Worm (Caenorhabditis elegans) whole organism, L1 larva: ENCODE measurements around the gene K08E7.6.

Experiments
- C16A3.4 ChIP-seq: fragments of 150-350 bp; optimal IDR thresholded peaks from 2 replicates; lab custom pipeline; 2014; ENCODE audit warnings: missing biosample characterization, missing genetic modification characterization
- F16B12.6 ChIP-seq: fragments of 150-350 bp; optimal IDR thresholded peaks from 2 replicates; lab custom pipeline; 2014; ENCODE audit warnings: missing biosample characterization, missing genetic modification characterization
- Y116A8C.19 ChIP-seq: sonication (generic microtip); optimal IDR thresholded peaks from 2 replicates; lab custom pipeline; 2016; ENCODE audit warnings: missing compliant biosample characterization, missing genetic modification characterization, borderline replicate concordance
- alr-1 ChIP-seq: fragments of 200-800 bp; sonication (Bioruptor generic); optimal IDR thresholded peaks from 2 replicates; lab custom pipeline; 2018; ENCODE audit warnings: borderline replicate concordance, mild to moderate bottlenecking, missing genetic modification characterization, missing compliant biosample characterization
- aly-2 ChIP-seq: fragments of 150-350 bp; optimal IDR thresholded peaks from 2 replicates; lab custom pipeline; 2014; ENCODE audit warnings: missing biosample characterization, missing genetic modification characterization
- blmp-1 ChIP-seq: fragments of 150-350 bp; optimal IDR thresholded peaks from 2 replicates; lab custom pipeline; 2014; ENCODE audit warnings: missing biosample characterization, missing genetic modification characterization
- ceh-82 ChIP-seq, 3 experiments: fragments of 150-350 bp in 1 of 3; sonication (generic microtip) in 2 of 3; optimal IDR thresholded peaks; 2 replicates each; lab custom pipeline; 2014 to 2017; ENCODE audit warnings: missing biosample characterization in 3 of 3, missing genetic modification characterization in 3 of 3
- dpl-1 ChIP-seq, 3 experiments: fragments of 150-350 bp in 2 of 3; sonication (generic microtip) in 1 of 3; optimal IDR thresholded peaks; 2 replicates each; lab custom pipeline; 2014 to 2017; ENCODE audit warnings: missing biosample characterization in 3 of 3, missing genetic modification characterization in 3 of 3, missing genetic modification reagents in 3 of 3
- dsc-1 ChIP-seq: sonication (generic microtip); optimal IDR thresholded peaks from 2 replicates; lab custom pipeline; 2016; ENCODE audit warnings: mild to moderate bottlenecking, missing genetic modification characterization, missing compliant biosample characterization
- efl-1 ChIP-seq, 4 experiments: fragments of 150-350 bp; optimal IDR thresholded peaks in 3 of 4; peaks in 1 of 4; 1 replicate in 1 of 4; 2 replicates in 3 of 4; lab custom pipeline; 2014; ENCODE audit warnings: missing biosample characterization in 2 of 4, missing genetic modification characterization in 2 of 4, missing genetic modification reagents in 2 of 4
- egl-27 ChIP-seq, 2 experiments: fragments of 150-350 bp in 1 of 2; sonication (generic microtip); optimal IDR thresholded peaks; 3 replicates each; lab custom pipeline; 2017 to 2018; ENCODE audit warnings: missing biosample characterization in 2 of 2, missing genetic modification characterization in 2 of 2, missing genetic modification reagents in 2 of 2
- elt-2 ChIP-seq: sonication (generic microtip); optimal IDR thresholded peaks from 2 replicates; lab custom pipeline; 2016; ENCODE audit warnings: missing genetic modification characterization, mild to moderate bottlenecking, inconsistent platforms, missing compliant biosample characterization, missing genetic modification reagents
- elt-3 ChIP-seq, 6 experiments: fragments of 150-350 bp in 1 of 6; sonication (generic microtip); optimal IDR thresholded peaks; 2 replicates each; lab custom pipeline; 2017 to 2018; ENCODE audit warnings: missing biosample characterization in 6 of 6, missing genetic modification characterization in 6 of 6, inconsistent platforms in 1 of 6
- fkh-4 ChIP-seq: sonication (generic microtip); optimal IDR thresholded peaks from 2 replicates; lab custom pipeline; 2016; ENCODE audit warnings: missing compliant biosample characterization, missing genetic modification characterization, borderline replicate concordance
- fkh-8 ChIP-seq: sonication (generic microtip); optimal IDR thresholded peaks from 2 replicates; lab custom pipeline; 2016; ENCODE audit warnings: mild to moderate bottlenecking, missing genetic modification characterization, missing compliant biosample characterization
- grh-1 ChIP-seq: fragments of 200-800 bp; sonication (Bioruptor generic); IDR thresholded peaks from 2 replicates; pipeline ENCODE4 v1.3.6; 2022; ENCODE audit warnings: missing genetic modification reagents, missing genetic modification characterization, missing compliant biosample characterization
- hlh-17 ChIP-seq: fragments of 200-800 bp; sonication (Bioruptor generic); optimal IDR thresholded peaks from 2 replicates; lab custom pipeline; 2018; ENCODE audit warnings: missing genetic modification characterization, mild to moderate bottlenecking, missing compliant biosample characterization, moderate library complexity, borderline replicate concordance
- hlh-4 ChIP-seq: sonication (generic microtip); optimal IDR thresholded peaks from 2 replicates; lab custom pipeline; 2016; ENCODE audit warnings: mild to moderate bottlenecking, missing genetic modification characterization, missing compliant biosample characterization
- hpl-2 ChIP-seq: fragments of 150-350 bp; optimal IDR thresholded peaks from 2 replicates; lab custom pipeline; 2014; ENCODE audit warnings: missing biosample characterization, missing genetic modification reagents, missing genetic modification characterization
- lin-14 ChIP-seq: fragments of 200-800 bp; sonication (Bioruptor generic); optimal IDR thresholded peaks from 2 replicates; lab custom pipeline; 2018; ENCODE audit warnings: mild to moderate bottlenecking, missing genetic modification characterization, moderate library complexity, missing compliant biosample characterization
- lin-35 ChIP-seq, 2 experiments: fragments of 150-350 bp; optimal IDR thresholded peaks; 2 replicates each; lab custom pipeline; 2014; ENCODE audit warnings: missing biosample characterization in 2 of 2, missing genetic modification characterization in 2 of 2, missing genetic modification reagents in 2 of 2
- lir-3 ChIP-seq: sonication (generic microtip); optimal IDR thresholded peaks from 2 replicates; lab custom pipeline; 2016; ENCODE audit warnings: mild to moderate bottlenecking, missing genetic modification characterization, moderate library complexity, missing compliant biosample characterization; ENCODE audit not compliant: poor library complexity
- lsy-2 ChIP-seq, 2 experiments: fragments of 150-350 bp; optimal IDR thresholded peaks; 2 replicates each; lab custom pipeline; 2014; ENCODE audit warnings: missing biosample characterization in 2 of 2, missing genetic modification characterization in 2 of 2
- mdl-1 ChIP-seq, 2 experiments: fragments of 150-350 bp; optimal IDR thresholded peaks; 2 replicates each; lab custom pipeline; 2014 to 2017; ENCODE audit warnings: missing biosample characterization in 2 of 2, missing genetic modification characterization in 2 of 2, inconsistent platforms in 1 of 2
- mef-2 ChIP-seq: fragments of 150-350 bp; optimal IDR thresholded peaks from 2 replicates; lab custom pipeline; 2014; ENCODE audit warnings: missing biosample characterization, missing genetic modification characterization
- mep-1 ChIP-seq: fragments of 150-350 bp; optimal IDR thresholded peaks from 2 replicates; lab custom pipeline; 2014; ENCODE audit warnings: missing biosample characterization, missing genetic modification characterization
- nhr-19 ChIP-seq: fragments of 200-800 bp; sonication (Bioruptor generic); conservative IDR thresholded peaks from 2 replicates; pipeline ENCODE4 v1.3.6; 2022; ENCODE audit warnings: missing genetic modification characterization, missing compliant biosample characterization
- nhr-20 ChIP-seq: sonication (generic microtip); optimal IDR thresholded peaks from 2 replicates; lab custom pipeline; 2016; ENCODE audit warnings: mild to moderate bottlenecking, missing genetic modification characterization, missing compliant biosample characterization
- nhr-84 ChIP-seq: sonication (generic microtip); optimal IDR thresholded peaks from 2 replicates; lab custom pipeline; 2017; ENCODE audit warnings: missing biosample characterization, missing genetic modification characterization
- nhr-90 ChIP-seq: sonication (generic microtip); optimal IDR thresholded peaks from 2 replicates; lab custom pipeline; 2016; ENCODE audit warnings: mild to moderate bottlenecking, missing genetic modification characterization, missing compliant biosample characterization; ENCODE audit not compliant: poor library complexity
- pax-3 ChIP-seq: fragments of 200-800 bp; sonication (Bioruptor generic); optimal IDR thresholded peaks from 2 replicates; lab custom pipeline; 2018; ENCODE audit warnings: mild to moderate bottlenecking, missing genetic modification characterization, moderate library complexity, missing compliant biosample characterization
- rnt-1 ChIP-seq: sonication (generic microtip); optimal IDR thresholded peaks from 2 replicates; lab custom pipeline; 2016; ENCODE audit warnings: mild to moderate bottlenecking, missing genetic modification characterization, moderate library complexity, missing compliant biosample characterization
- skn-1 ChIP-seq: fragments of 150-350 bp; optimal IDR thresholded peaks from 2 replicates; lab custom pipeline; 2014; ENCODE audit warnings: missing biosample characterization, missing genetic modification characterization
- snu-23 ChIP-seq: sonication (generic microtip); optimal IDR thresholded peaks from 2 replicates; lab custom pipeline; 2016; ENCODE audit warnings: missing genetic modification characterization, missing compliant biosample characterization
- sox-4 ChIP-seq: sonication (generic microtip); optimal IDR thresholded peaks from 2 replicates; lab custom pipeline; 2016; ENCODE audit warnings: missing genetic modification characterization, missing compliant biosample characterization
- sptf-1 ChIP-seq: fragments of 150-350 bp; optimal IDR thresholded peaks from 2 replicates; lab custom pipeline; 2014; ENCODE audit warnings: missing biosample characterization, missing genetic modification characterization
- sup-37 ChIP-seq: fragments of 200-800 bp; sonication (Bioruptor generic); optimal IDR thresholded peaks from 2 replicates; lab custom pipeline; 2018; ENCODE audit warnings: mild to moderate bottlenecking, missing genetic modification characterization, missing compliant biosample characterization
- swsn-7 ChIP-seq: sonication (generic microtip); optimal IDR thresholded peaks from 2 replicates; lab custom pipeline; 2016; ENCODE audit warnings: missing genetic modification characterization, missing compliant biosample characterization
- tbx-2 ChIP-seq: sonication (generic microtip); optimal IDR thresholded peaks from 2 replicates; lab custom pipeline; 2016; ENCODE audit warnings: missing genetic modification characterization, missing compliant biosample characterization
- unc-130 ChIP-seq: fragments of 150-350 bp; optimal IDR thresholded peaks from 2 replicates; lab custom pipeline; 2017; ENCODE audit warnings: missing biosample characterization, missing genetic modification characterization, inconsistent platforms
- unc-62 ChIP-seq: fragments of 150-350 bp; optimal IDR thresholded peaks from 2 replicates; lab custom pipeline; 2014; ENCODE audit warnings: missing biosample characterization, missing genetic modification reagents, missing genetic modification characterization
- unc-86 ChIP-seq: sonication (generic microtip); optimal IDR thresholded peaks from 2 replicates; lab custom pipeline; 2016; ENCODE audit warnings: missing genetic modification characterization, missing compliant biosample characterization
- unc-98 ChIP-seq: fragments of 200-800 bp; sonication (Bioruptor generic); IDR thresholded peaks from 2 replicates; pipeline ENCODE4 v1.3.6; 2022; ENCODE audit warnings: missing genetic modification characterization, missing compliant biosample characterization
- zag-1 ChIP-seq: fragments of 150-350 bp; optimal IDR thresholded peaks from 2 replicates; lab custom pipeline; 2014; ENCODE audit warnings: missing biosample characterization, missing genetic modification characterization
- ztf-11 ChIP-seq, 2 experiments: sonication (generic microtip); optimal IDR thresholded peaks; 2 replicates each; lab custom pipeline; 2016 to 2017; ENCODE audit warnings: missing genetic modification characterization in 2 of 2, missing biosample characterization in 1 of 2, missing compliant biosample characterization in 1 of 2
- ztf-4 ChIP-seq: fragments of 150-350 bp; optimal IDR thresholded peaks from 2 replicates; lab custom pipeline; 2014; ENCODE audit warnings: missing biosample characterization, missing genetic modification characterization

K08E7.6 gene

DNA sequence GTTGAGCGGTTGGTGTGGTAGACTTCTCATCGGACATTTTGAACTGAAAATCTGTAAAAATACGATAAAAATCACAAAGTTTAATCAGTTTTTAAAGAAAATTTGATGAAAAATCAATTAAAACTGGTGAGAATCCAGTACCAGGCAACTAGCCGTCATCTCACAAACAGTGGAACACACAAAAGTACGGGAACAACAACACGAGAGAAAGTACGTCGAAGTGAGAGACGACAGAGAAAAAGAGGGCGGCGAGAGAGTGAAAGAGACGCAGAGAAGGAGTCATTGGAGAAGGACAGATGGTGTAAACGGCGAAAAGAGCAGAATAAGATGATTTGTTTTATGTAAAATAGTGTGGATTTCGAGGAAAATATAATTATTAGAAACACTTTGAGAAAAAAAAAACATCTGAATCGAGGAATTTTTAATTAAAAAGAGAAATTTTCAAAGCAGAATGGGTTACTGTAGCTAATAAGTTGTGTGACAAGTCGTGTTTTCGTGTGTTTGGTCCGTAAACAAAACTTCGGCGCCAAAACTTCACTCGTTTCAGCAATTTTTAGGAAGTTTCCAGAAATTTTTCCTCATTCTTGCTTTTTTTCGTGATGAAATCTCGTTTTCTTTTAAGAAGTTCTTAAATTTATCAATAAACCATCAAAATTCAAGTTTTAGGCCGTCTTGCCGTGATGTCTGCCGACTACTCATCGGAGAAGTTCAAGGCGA lies 13.6 kb downstream of the K08E7.6 start, which contains the start of the genes hsb-1 and let-99:
Gene hsb-1, minus strand, starts transcription at position 51 of the 717 bp plus-strand sequence.
Gene let-99, plus strand, starts transcription at position 667 of the 717 bp plus-strand sequence.
- TF ChIP-seq pax-3, result no peak
- TF ChIP-seq blmp-1 (tag; lab: Kevin White, UChicago), result peak; percentile 19
- no peak for TF ChIP-seq ztf-4 (tag; lab: Kevin White, UChicago)
- TF ChIP-seq aly-2 (tag; lab: Kevin White, UChicago), result no peak
- peak; percentile 1 to 52 (median 52) for TF ChIP-seq dpl-1 (GFP tag; optimal IDR thresholded peaks at IDR 0.05; lab: Kevin White, UChicago)
- no peak for TF ChIP-seq lir-3 (tag; lab: Kevin White, UChicago)
- TF ChIP-seq lin-35 (GFP tag; optimal IDR thresholded peaks at IDR 0.05; lab: Kevin White, UChicago), result peak; percentile 33 to 51
- TF ChIP-seq sptf-1, result no peak
- no peak for TF ChIP-seq ztf-11 (tag; optimal IDR thresholded peaks at IDR 0.05; lab: Kevin White, UChicago)
- TF ChIP-seq elt-2 (tag; lab: Kevin White, UChicago), result no peak
- no peak for TF ChIP-seq C16A3.4 (tag; lab: Kevin White, UChicago)
- TF ChIP-seq mdl-1 (tag; optimal IDR thresholded peaks at IDR 0.05; lab: Kevin White, UChicago), result no peak
- no peak for TF ChIP-seq fkh-4 (tag; lab: Kevin White, UChicago)
- peak; percentile 27 for TF ChIP-seq swsn-7 (tag; lab: Kevin White, UChicago)
- TF ChIP-seq hlh-4 (tag; lab: Kevin White, UChicago), result no peak
- no peak for TF ChIP-seq sup-37 (GFP tag; lab: Kevin White, UChicago)
- TF ChIP-seq F16B12.6 (tag; lab: Kevin White, UChicago), result no peak
- peak in 2 of 3 experiments; percentile 12 to 21 for TF ChIP-seq ceh-82 (tag; optimal IDR thresholded peaks at IDR 0.05; lab: Kevin White, UChicago)
- TF ChIP-seq hlh-17, result no peak
- no peak for TF ChIP-seq zag-1 (tag; lab: Kevin White, UChicago)
- no peak for TF ChIP-seq egl-27 (tag; optimal IDR thresholded peaks at IDR 0.05; lab: Kevin White, UChicago)
- TF ChIP-seq lin-14 (GFP tag; lab: Kevin White, UChicago), result peak; percentile 84
- peak; percentile 69 to 84 for TF ChIP-seq efl-1 (optimal IDR thresholded peaks at IDR 0.05; lab: Kevin White, UChicago)
- peak; percentile 40 to 83 for TF ChIP-seq efl-1 (GFP tag; optimal IDR thresholded peaks at IDR 0.05 in 1 of 2; lab: Kevin White, UChicago)
- no peak for TF ChIP-seq tbx-2
- no peak for TF ChIP-seq dsc-1 (tag; lab: Kevin White, UChicago)
- TF ChIP-seq rnt-1 (tag; lab: Kevin White, UChicago), result peak; percentile 66
- TF ChIP-seq elt-3 (tag; optimal IDR thresholded peaks at IDR 0.05; lab: Kevin White, UChicago), result no peak
- no peak for TF ChIP-seq lsy-2 (tag; optimal IDR thresholded peaks at IDR 0.05; lab: Kevin White, UChicago)

DNA sequence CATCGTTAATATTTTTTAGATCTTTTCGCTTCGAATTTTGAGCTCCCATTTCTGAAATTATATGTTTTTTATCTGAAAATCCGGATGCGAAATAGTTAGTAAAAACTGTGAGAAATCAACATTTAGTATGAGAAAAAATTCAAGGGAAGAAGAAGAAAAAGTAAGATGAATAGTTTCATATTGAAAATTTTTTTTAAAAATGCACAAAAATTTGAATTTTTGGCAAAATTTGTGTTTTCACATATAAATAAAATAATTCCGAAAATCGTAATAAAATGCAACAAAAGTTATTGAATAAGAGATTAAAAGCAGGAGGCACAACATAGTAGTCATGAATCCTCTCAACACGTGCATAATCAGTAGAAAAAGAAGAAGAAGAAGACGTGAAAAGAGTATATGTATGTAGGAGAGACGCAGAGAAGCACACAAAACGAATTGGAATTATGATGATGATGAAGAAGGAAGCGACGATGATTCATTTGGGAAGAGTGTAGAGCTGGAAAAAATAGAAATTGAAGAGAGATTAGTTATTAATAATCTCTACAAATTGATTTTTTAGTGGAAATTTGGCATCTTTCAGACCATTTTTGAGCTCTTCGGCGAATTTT lies 14.9 kb downstream of the K08E7.6 start, which contains the start of gene eak-7:
Gene eak-7, minus strand, starts transcription at position 51 of the 608 bp plus-strand sequence.
- TF ChIP-seq elt-2 (tag; lab: Kevin White, UChicago) (no peak), alr-1 (tag; lab: Kevin White, UChicago) (no peak), dsc-1 (tag; lab: Kevin White, UChicago) (peak; percentile 86), sox-4 (tag; lab: Kevin White, UChicago) (no peak), unc-98 (GFP tag; lab: Robert Waterston, UW) (no peak), mef-2 (tag; lab: Kevin White, UChicago) (no peak), mep-1 (tag; lab: Kevin White, UChicago) (no peak), hpl-2 (GFP tag; lab: Kevin White, UChicago) (no peak), fkh-8 (tag; lab: Kevin White, UChicago) (peak; percentile 55), tbx-2 (no peak), unc-62 (GFP tag; lab: Kevin White, UChicago) (no peak), Y116A8C.19 (no peak), unc-86 (no peak), dpl-1 (GFP tag; optimal IDR thresholded peaks at IDR 0.05; lab: Kevin White, UChicago) (no peak), aly-2 (tag; lab: Kevin White, UChicago) (no peak), hlh-4 (tag; lab: Kevin White, UChicago) (no peak), nhr-19 (GFP tag; lab: Robert Waterston, UW) (no peak), snu-23 (GFP tag; lab: Kevin White, UChicago) (peak; percentile 27), ztf-4 (tag; lab: Kevin White, UChicago) (no peak), efl-1 (optimal IDR thresholded peaks at IDR 0.05; lab: Kevin White, UChicago) (peak in 1 of 2 experiments; percentile 0), efl-1 (GFP tag; optimal IDR thresholded peaks at IDR 0.05 in 1 of 2; lab: Kevin White, UChicago) (peak in 1 of 2 experiments; percentile 68), swsn-7 (tag; lab: Kevin White, UChicago) (no peak), nhr-84 (tag; lab: Kevin White, UChicago) (no peak), nhr-20 (tag; lab: Kevin White, UChicago) (no peak), nhr-90 (tag; lab: Kevin White, UChicago) (no peak), unc-130 (tag; lab: Kevin White, UChicago) (no peak), C16A3.4 (tag; lab: Kevin White, UChicago) (no peak), grh-1 (GFP tag; lab: Robert Waterston, UW) (no peak), skn-1 (tag; lab: Kevin White, UChicago) (no peak)
